Worm (Caenorhabditis elegans) whole organism, L4/young adult: ENCODE data around the gene tam-1.

Experiments
- W03F9.2 ChIP-seq: fragments of 150-350 bp; optimal IDR thresholded peaks from 2 replicates; lab custom pipeline; 2014; ENCODE audit warnings: missing biosample characterization, missing genetic modification characterization
- dao-5 ChIP-seq: sonication (generic microtip); optimal IDR thresholded peaks from 2 replicates; lab custom pipeline; 2016; ENCODE audit warnings: missing genotype, missing genetic modification characterization, moderate library complexity, missing compliant biosample characterization
- him-1 ChIP-seq: sonication (generic microtip); optimal IDR thresholded peaks from 2 replicates; lab custom pipeline; 2016; ENCODE audit warnings: missing genotype, missing genetic modification reagents, missing genetic modification characterization, missing compliant biosample characterization

The tam-1 gene

DNA sequence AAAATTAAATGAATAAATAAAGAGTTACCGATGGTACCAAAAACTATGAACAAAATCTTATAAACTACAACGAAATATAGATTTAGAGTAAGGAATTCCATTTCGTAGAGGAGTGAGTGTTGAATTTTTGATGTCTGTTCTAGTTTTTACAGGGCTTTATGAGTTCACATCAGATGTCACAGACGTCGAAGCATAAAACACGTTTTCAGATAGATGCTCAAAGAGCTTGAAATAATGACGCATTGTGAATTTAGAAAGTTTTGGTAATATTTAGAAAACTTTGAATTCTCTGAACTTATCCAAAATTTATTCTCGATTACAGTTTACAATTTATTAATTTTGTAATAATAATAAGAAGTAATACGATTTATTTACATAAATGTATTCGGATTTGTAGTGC, 10.0 kb upstream of the tam-1 start, which contains the start of gene srsx-9:
Gene srsx-9 (minus strand): TSS at position 101 of the 400 bp plus-strand sequence.
- TF ChIP-seq him-1 (tag; lab: Kevin White, UChicago) = no peak
- TF ChIP-seq W03F9.2 (tag; lab: Kevin White, UChicago) = no peak
- TF ChIP-seq dao-5 (tag; lab: Kevin White, UChicago) = no peak

DNA sequence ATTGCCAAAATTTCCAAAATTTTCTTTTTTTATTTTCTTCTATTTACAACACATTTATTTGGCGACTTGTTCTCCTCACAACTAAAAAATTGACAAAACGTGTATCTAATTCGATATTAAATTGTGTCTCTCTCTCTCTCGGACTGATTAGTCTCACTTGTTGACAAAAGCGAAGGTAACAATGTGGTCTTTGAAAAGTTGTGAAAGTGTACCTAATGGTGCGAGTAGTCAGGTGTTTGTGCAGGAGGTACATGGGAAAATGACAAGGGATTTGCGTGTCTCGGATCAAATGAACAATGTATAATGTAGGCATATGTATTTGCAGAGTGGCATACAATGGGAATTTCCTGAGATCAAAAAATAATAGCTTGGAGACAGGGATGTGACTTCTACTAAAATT, 6.6 kb upstream of the tam-1 start:
- TF ChIP-seq dao-5 (tag; lab: Kevin White, UChicago) = no peak
- no peak for TF ChIP-seq W03F9.2 (tag; lab: Kevin White, UChicago)
- TF ChIP-seq him-1 (tag; lab: Kevin White, UChicago) = no peak

DNA sequence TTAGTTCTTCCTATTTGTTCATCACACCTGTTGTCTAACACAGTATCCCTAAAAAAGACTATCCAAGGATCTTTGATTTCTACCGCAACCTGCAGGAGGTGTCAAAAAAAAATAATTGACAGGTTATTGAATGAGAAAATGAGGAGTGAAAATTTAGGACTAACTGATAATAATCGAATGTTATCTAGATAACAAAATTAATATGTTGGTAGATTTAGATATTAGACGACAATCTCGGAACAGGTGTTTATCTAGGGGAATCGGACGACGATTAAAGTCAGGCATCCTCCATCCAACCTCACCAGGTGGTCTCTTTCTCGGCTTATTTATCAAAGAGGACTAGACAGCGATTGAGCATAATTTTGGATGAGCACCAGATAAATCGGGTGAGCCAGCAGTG, 5.9 kb upstream of the tam-1 start:
- TF ChIP-seq him-1 (tag; lab: Kevin White, UChicago) = no peak
- TF ChIP-seq W03F9.2 (tag; lab: Kevin White, UChicago) = no peak
- TF ChIP-seq dao-5 (tag; lab: Kevin White, UChicago) = no peak

DNA sequence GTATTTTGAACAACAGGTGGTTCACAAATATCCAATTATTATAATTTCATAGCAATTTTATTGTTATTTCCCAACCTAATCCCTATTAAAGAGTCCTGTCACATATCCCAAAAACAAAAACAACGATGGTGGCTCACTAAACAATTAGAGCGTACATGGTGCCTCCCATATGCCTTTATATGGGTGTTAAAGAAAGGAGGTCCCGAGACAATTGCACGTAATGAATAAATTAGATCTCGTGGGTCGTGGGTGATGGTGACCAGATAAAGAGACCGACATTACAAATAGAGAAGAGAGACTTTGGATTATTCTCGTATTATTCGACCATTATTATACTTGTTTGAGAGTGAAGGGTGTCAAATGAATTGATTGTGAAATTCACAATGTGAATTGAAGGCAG, 4.3 kb upstream of the tam-1 start:
- TF ChIP-seq W03F9.2 (tag; lab: Kevin White, UChicago) (no peak), him-1 (tag; lab: Kevin White, UChicago) (no peak), dao-5 (tag; lab: Kevin White, UChicago) (no peak)

DNA sequence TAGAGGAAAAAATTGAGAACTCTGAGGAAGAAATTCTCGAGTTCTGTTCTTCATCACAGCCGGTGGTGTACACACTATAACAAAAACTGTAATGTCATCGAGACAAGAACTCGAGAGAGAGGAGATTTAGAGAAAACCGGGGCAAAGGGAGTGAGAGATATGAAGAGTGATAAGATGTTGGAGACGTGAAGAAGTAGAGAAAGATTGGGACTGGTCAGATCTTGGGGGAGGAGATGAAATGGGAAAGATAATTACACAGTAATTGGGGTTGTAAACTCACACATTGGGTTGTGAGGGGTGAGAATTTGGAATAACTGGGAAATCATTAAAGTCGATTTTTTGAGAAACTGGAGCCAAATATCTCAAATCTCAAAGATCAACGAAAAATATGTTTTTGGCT, 2.9 kb upstream of the tam-1 start:
- no peak for TF ChIP-seq him-1 (tag; lab: Kevin White, UChicago)
- TF ChIP-seq W03F9.2 (tag; lab: Kevin White, UChicago) = no peak
- TF ChIP-seq dao-5 (tag; lab: Kevin White, UChicago) = no peak

DNA sequence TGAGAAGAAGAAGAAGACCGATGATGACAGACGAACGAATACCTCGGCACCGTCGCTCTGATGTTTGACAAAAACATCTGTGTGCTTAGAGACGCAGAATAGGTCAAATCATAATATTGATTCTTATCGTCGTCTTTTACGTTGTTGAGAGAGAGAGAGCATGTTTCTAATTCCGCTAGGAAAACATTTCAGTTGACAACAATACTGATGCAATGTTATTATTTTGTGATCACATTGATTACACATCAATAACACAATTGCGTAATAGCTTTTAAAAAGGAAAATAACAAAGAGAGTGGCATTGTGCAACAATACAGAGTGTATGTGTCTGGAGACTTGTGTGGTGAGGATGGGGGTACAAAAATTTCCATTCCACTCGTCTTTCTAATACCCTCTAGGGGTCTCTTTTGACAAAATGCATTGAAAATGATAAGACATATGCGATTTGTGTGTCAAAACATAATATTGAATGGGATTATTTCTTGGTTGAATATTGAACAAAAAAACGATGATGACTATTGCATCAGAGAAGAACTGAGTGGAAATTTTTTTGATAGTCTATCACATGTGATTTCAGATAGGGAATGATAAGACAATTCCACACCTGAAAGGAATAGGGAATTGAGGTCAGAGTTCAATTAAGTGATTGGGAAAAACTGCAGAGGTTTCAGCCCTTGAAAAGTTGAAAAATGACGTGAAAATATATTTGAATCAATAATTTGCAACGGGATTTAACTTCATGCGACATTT, 1.9 kb upstream of the tam-1 start:
- TF ChIP-seq W03F9.2 (tag; lab: Kevin White, UChicago) (no peak), dao-5 (tag; lab: Kevin White, UChicago) (no peak), him-1 (tag; lab: Kevin White, UChicago) (no peak)

DNA sequence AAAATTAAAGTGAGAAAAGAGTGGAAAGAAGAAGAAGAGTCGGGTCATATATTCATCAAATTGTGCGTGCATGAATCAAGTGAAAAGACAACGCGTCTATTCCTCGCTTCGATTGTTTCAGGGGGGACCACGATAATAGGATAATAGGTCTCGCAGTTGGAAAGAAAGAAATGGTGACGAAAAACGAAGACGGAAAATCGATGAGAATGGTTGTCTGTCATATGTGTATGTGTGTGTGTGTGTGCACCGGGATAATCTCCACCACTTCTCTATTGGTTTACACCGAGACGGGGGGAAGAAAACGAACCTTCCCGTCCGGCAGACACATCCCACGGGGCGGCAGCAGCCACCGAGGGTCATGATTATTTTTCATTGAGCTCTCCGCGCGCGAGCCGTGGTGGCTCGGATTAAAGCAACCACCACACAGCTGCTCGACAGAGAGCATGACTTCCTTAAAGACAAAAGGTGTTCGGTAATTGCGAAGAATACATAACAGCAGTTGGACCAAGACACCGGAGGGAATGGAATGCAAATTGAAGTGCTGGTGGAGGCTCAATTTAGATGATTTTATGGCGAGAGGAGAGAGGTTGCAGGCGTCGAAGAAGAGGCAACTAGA, 1.2 kb upstream of the tam-1 start:
- TF ChIP-seq dao-5 (tag; lab: Kevin White, UChicago) = no peak
- no peak for TF ChIP-seq him-1 (tag; lab: Kevin White, UChicago)
- no peak for TF ChIP-seq W03F9.2 (tag; lab: Kevin White, UChicago)

DNA sequence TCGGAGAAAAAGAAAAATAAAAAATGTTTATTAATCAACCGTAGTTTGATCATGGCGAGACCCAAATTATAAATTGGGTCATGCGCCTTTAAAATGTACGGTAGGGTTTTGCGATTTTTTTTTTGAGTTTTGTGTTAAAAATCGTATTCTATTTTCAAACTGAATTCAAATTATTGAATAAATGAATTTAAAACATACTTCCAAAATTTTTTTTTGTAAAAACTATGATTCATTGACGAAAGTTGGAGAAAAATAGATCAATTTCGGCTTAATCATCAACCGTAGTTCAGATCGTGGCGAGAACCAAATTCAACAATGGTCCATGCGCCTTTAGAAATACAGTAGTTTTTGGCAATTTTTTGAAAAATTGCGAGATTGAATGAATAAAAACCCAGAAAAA, 704 bp upstream of the tam-1 start:
- TF ChIP-seq him-1 (tag; lab: Kevin White, UChicago) (no peak), W03F9.2 (tag; lab: Kevin White, UChicago) (peak; percentile 39)

DNA sequence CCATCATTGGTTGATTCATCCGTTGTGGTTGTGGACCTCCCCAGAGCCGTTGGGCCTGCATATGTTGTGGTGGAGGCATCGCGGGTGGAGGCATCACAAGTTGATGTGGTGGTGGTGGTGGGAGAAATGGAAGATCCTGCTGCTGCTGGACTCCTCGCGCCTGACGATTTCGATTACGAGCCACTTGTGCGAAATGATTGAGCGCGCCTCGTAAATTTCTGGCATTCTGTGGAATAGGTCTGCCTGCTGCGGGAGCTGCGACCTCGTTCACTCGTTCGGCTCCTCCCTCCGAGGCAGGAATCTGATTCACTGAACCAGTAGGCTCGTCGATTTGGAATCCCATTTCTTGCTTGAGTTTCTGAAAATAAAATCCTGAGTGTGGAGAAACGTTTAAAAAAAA, 2.2 kb downstream of the tam-1 start:
- TF ChIP-seq dao-5 (tag; lab: Kevin White, UChicago) (no peak), him-1 (tag; lab: Kevin White, UChicago) (no peak), W03F9.2 (tag; lab: Kevin White, UChicago) (no peak)

DNA sequence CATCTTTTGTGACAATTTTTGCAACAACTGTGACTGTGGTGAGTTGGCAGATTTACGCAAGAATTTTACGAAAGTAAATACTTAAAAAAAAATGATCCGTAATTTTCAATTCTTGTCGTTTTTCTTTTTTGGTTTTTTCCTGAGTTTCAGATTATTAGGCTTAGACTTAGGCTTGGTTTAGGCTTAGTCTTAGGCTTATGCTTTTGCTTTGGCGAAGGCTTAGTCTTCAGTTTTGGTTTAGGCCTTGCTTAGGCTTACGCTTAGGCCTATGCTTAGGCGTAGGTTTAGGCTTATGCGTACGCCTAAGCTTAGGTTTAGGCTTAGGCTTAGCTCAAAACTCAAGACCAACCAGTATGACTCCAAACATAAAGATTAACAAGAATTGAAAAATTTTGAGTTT, 5.3 kb downstream of the tam-1 start:
- no peak for TF ChIP-seq W03F9.2 (tag; lab: Kevin White, UChicago)
- TF ChIP-seq him-1 (tag; lab: Kevin White, UChicago) = no peak
- TF ChIP-seq dao-5 (tag; lab: Kevin White, UChicago) = no peak

DNA sequence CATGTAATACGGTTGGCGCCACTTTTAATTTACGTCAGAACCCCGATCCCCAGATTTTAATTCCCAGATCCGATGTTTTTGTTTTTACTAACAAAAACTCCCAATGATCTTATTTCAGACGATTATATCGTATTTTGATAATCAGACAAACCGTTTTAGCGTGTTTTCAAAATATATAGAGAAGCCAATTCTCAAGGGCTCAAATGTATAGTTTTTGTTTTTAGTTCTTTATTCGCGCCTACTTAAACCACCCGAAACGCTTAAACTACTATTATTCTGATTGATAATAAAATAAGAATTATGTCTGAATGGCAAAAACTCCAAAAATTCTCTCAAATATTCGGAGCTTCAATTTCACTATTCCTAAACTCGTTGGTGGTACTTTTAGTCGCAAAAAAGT, 6.4 kb downstream of the tam-1 start, which contains the start of gene str-208:
Gene str-208 (plus strand): TSS at position 301 of the 400 bp plus-strand sequence.
- TF ChIP-seq dao-5 (tag; lab: Kevin White, UChicago) (no peak), W03F9.2 (tag; lab: Kevin White, UChicago) (no peak), him-1 (tag; lab: Kevin White, UChicago) (no peak)

DNA sequence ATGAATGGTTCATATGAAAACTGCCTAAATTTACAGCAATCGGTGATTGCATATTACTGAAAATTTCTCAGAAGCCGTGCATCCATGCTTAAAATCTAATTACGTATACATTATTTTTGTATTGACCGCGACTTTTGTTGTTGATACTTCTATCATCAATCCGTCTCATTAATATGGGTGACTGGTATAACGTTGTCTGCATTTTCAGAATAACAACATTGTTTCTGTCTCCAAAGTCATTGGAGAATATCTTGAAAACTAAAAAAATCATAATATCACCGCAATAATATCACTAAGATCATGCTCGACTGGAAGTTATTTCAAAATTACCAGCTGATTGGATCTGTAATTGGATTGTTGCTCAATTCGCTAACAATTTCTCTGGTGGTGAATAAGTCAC, 11.5 kb downstream of the tam-1 start, which contains the start of gene str-207:
Gene str-207 (plus strand): TSS at position 301 of the 400 bp plus-strand sequence.
- TF ChIP-seq W03F9.2 (tag; lab: Kevin White, UChicago) = no peak
- TF ChIP-seq him-1 (tag; lab: Kevin White, UChicago) = no peak
- TF ChIP-seq dao-5 (tag; lab: Kevin White, UChicago) = no peak

DNA sequence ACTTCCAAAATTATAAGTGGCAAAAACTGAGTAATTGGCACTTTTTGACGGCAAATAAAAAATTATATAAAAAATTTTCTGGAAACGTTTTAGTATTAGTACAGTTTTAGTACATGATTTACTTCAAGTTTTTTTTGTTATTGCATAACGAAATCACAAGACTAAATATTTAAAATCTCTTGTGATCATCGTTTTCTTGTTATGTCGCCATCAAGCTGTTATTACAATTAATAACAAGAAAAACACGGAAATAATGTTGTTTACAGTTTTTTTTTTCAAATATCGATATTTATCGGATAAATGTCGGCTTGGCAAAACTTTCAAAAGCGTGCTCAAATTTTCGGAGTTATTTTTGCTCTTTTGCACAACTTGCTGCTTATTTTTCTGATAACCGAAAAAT, 14.3 kb downstream of the tam-1 start, which contains the start of gene str-209:
Gene str-209 (plus strand): TSS at position 301 of the 400 bp plus-strand sequence.
- TF ChIP-seq him-1 (tag; lab: Kevin White, UChicago) (no peak), W03F9.2 (tag; lab: Kevin White, UChicago) (no peak), dao-5 (tag; lab: Kevin White, UChicago) (no peak)
